Worm (Caenorhabditis elegans): ENCODE measurements around the gene F13E9.16.

F13E9.16 gene

ce11 chrIV:10933062-10933552 is 45.9 kb upstream of the F13E9.16 start, which contains the start of the genes dnc-1 and lsm-7:
dnc-1 (minus strand) TSS chrIV:10933203.
lsm-7 (plus strand) TSS chrIV:10933502.
- TF ChIP-seq fos-1 (tag; optimal IDR thresholded peaks at IDR 0.05) (peak; percentile 61), ceh-82 (tag; optimal IDR thresholded peaks at IDR 0.05) (no peak), nhr-23 (tag; optimal IDR thresholded peaks at IDR 0.05) (no peak), R02D3.7 (tag; optimal IDR thresholded peaks at IDR 0.05) (no peak), ztf-4 (tag; optimal IDR thresholded peaks at IDR 0.05) (peak; percentile 17), nhr-129 (tag; optimal IDR thresholded peaks at IDR 0.05) (peak; percentile 75), sem-4 (tag; optimal IDR thresholded peaks at IDR 0.05) (peak; percentile 58), nhr-25 (tag; optimal IDR thresholded peaks at IDR 0.05) (peak; percentile 75), snpc-4 (tag; optimal IDR thresholded peaks at IDR 0.05) (peak; percentile 28), ceh-16 (tag; optimal IDR thresholded peaks at IDR 0.05) (no peak), nhr-6 (tag; optimal IDR thresholded peaks at IDR 0.05) (no peak), nhr-237 (tag; optimal IDR thresholded peaks at IDR 0.05) (no peak), elt-1 (tag; optimal IDR thresholded peaks at IDR 0.05) (no peak), unc-62 (GFP tag; optimal IDR thresholded peaks at IDR 0.05) (no peak), skn-1 (tag; optimal IDR thresholded peaks at IDR 0.05) (no peak), peb-1 (tag; optimal IDR thresholded peaks at IDR 0.05) (no peak), alr-1 (tag; optimal IDR thresholded peaks at IDR 0.05) (no peak), ztf-1 (GFP tag; conservative IDR thresholded peaks at IDR 0.05) (no peak), zag-1 (tag; optimal IDR thresholded peaks at IDR 0.05) (peak; percentile 30), elt-3 (tag; optimal IDR thresholded peaks at IDR 0.05) (no peak), ztf-11 (tag; optimal IDR thresholded peaks at IDR 0.05) (no peak), blmp-1 (tag; optimal IDR thresholded peaks at IDR 0.05; ENCODE audit: insufficient read depth) (no peak), nhr-77 (tag; optimal IDR thresholded peaks at IDR 0.05) (no peak), mdl-1 (tag; optimal IDR thresholded peaks at IDR 0.05) (peak in 1 of 2 experiments; percentile 2), sma-3 (GFP tag; optimal IDR thresholded peaks at IDR 0.05) (peak; percentile 30), gmeb-1 (tag; optimal IDR thresholded peaks at IDR 0.05) (peak; percentile 81), mab-5 (tag; optimal IDR thresholded peaks at IDR 0.05) (peak; percentile 55), nhr-10 (tag; optimal IDR thresholded peaks at IDR 0.05) (no peak), lin-39 (tag; optimal IDR thresholded peaks at IDR 0.05) (no peak), crh-2 (tag; optimal IDR thresholded peaks at IDR 0.05) (peak; percentile 77), unc-39 (tag; optimal IDR thresholded peaks at IDR 0.05) (no peak), lin-11 (tag; optimal IDR thresholded peaks at IDR 0.05) (peak; percentile 56), egl-27 (tag; optimal IDR thresholded peaks at IDR 0.05) (peak; percentile 1), ama-1 (optimal IDR thresholded peaks at IDR 0.05) (no peak), nhr-21 (tag; optimal IDR thresholded peaks at IDR 0.05) (no peak), mbf-1 (tag; optimal IDR thresholded peaks at IDR 0.05) (no peak), unc-55 (GFP tag; optimal IDR thresholded peaks at IDR 0.05) (peak; percentile 95), lin-13 (GFP tag; optimal IDR thresholded peaks at IDR 0.05) (peak; percentile 54), C34F6.9 (tag; optimal IDR thresholded peaks at IDR 0.05) (peak; percentile 95), Y55F3AM.14 (GFP tag; optimal IDR thresholded peaks at IDR 0.05) (no peak), aly-2 (tag; optimal IDR thresholded peaks at IDR 0.05) (no peak), ZK546.5 (tag; optimal IDR thresholded peaks at IDR 0.05) (peak; percentile 4), nhr-12 (tag; optimal IDR thresholded peaks at IDR 0.05) (no peak), sma-9 (GFP tag; optimal IDR thresholded peaks at IDR 0.05) (peak; percentile 74), sma-9 (tag; optimal IDR thresholded peaks at IDR 0.05) (no peak), F13H6.1 (tag; optimal IDR thresholded peaks at IDR 0.05) (peak; percentile 59), dmd-4 (tag; optimal IDR thresholded peaks at IDR 0.05) (no peak), nhr-11 (tag; optimal IDR thresholded peaks at IDR 0.05) (no peak), lsy-2 (tag; optimal IDR thresholded peaks at IDR 0.05) (peak; percentile 47 to 87)

Measured in whole organism, L2 larva.